Fruit fly (Drosophila melanogaster): ENCODE results near the gene Reph.

The Reph gene

DNA sequence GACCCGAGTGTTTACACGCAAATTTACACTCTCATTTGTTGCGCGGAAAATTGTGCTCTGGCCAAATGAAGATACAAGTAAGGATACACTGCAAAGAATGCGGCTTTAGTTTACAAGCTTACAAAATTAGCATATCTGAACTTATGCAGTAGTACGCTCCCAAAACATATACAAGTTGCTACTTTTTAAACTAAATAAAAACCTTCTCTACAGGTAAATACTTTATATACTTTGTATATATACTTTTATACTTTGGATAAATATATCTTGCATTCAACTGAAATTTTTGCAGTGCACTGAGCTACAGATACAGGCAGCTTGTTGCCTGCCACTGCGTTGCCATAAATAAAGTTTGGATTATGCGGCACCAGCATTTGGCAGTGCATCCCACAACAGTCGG, 44.6 kb downstream of the Reph start:
- no peak for TF ChIP-seq CG42726 (GFP tag; IDR thresholded peaks at IDR 0.05; ENCODE audit: partially characterized antibody)
- TF ChIP-seq sens (GFP tag): peak; percentile 58
- TF ChIP-seq tap (tag; optimal IDR thresholded peaks at IDR 0.05): no peak
- no peak for TF ChIP-seq bab2 (GFP tag; optimal IDR thresholded peaks at IDR 0.05)

DNA sequence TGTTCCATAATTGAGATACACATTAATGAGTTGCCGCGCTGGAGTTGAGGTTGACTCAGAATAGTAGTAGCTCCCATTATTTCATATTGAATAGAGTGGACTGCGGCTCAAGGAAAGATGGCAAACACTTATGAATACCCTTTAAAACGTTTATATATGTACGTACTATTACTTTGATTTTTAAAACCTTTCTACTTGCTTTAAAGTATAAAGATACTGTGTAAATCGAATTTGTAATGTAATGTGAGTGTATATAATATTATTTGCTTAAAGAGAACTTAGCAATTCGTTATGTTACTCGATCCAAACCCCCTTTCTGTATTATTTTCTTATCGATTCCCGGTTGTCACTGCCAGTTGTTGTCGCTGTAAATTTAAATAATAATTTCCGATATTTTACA, 48.0 kb downstream of the Reph start:
- TF ChIP-seq gem (tag; optimal IDR thresholded peaks at IDR 0.05): peak; percentile 75
- TF ChIP-seq fd64A (GFP tag; optimal IDR thresholded peaks at IDR 0.05): no peak
- no peak for TF ChIP-seq pan (optimal IDR thresholded peaks at IDR 0.05)
- TF ChIP-seq pan (GFP tag; optimal IDR thresholded peaks at IDR 0.05 in 1 of 2, IDR thresholded peaks at IDR 0.05 in 1 of 2): peak in 1 of 2 experiments; percentile 15
- no peak for TF ChIP-seq CG12071 (GFP tag; optimal IDR thresholded peaks at IDR 0.05)
- peak; percentile 45 for TF ChIP-seq CG2875 (GFP tag; optimal IDR thresholded peaks at IDR 0.05)
- TF ChIP-seq zfh1 (GFP tag; IDR thresholded peaks at IDR 0.05): 0 out of 3 replicates have a peak, but pooled peaks have one; percentile 42
- TF ChIP-seq Ets65A (GFP tag): no peak
- peak; percentile 63 for TF ChIP-seq Sox102F (GFP tag; optimal IDR thresholded peaks at IDR 0.05)
- peak; percentile 82 for TF ChIP-seq CG10979 (tag; optimal IDR thresholded peaks at IDR 0.05)
- TF ChIP-seq CG4424 (GFP tag; optimal IDR thresholded peaks at IDR 0.05): peak; percentile 53
- TF ChIP-seq B-H2 (GFP tag; optimal IDR thresholded peaks at IDR 0.05): no peak
- peak; percentile 1 for TF ChIP-seq bcd (GFP tag; optimal IDR thresholded peaks at IDR 0.05)
- TF ChIP-seq dmrt11E (tag; optimal IDR thresholded peaks at IDR 0.05): peak; percentile 75
- TF ChIP-seq Trl (optimal IDR thresholded peaks at IDR 0.05): no peak
- no peak for TF ChIP-seq Trl (GFP tag; optimal IDR thresholded peaks at IDR 0.05)
- TF ChIP-seq ATbp (GFP tag; optimal IDR thresholded peaks at IDR 0.05): peak; percentile 43
- TF ChIP-seq ewg (GFP tag; optimal IDR thresholded peaks at IDR 0.05): peak; percentile 10
- no peak for TF ChIP-seq CG34376 (GFP tag; optimal IDR thresholded peaks at IDR 0.05)
- TF ChIP-seq Xrp1 (GFP tag; IDR thresholded peaks at IDR 0.05): peak; percentile 46; the same call in 1 of the 2 replicates
- TF ChIP-seq peb (GFP tag; IDR thresholded peaks at IDR 0.05): 0 out of 2 replicates have a peak, but pooled peaks have one; percentile 31
- no peak for TF ChIP-seq NC2α (GFP tag; optimal IDR thresholded peaks at IDR 0.05)
- TF ChIP-seq toy (GFP tag; IDR thresholded peaks at IDR 0.05): no peak
- peak; percentile 59 for TF ChIP-seq CG17359 (tag; optimal IDR thresholded peaks at IDR 0.05)
- peak; percentile 74 for TF ChIP-seq phol (tag; optimal IDR thresholded peaks at IDR 0.05)
- no peak for TF ChIP-seq CG32532 (GFP tag; IDR thresholded peaks at IDR 0.05)
- TF ChIP-seq Nf-YB (GFP tag; optimal IDR thresholded peaks at IDR 0.05): peak; percentile 37
- peak in 1 of 2 experiments; percentile 22 for TF ChIP-seq chif (GFP tag; optimal IDR thresholded peaks at IDR 0.05)
- TF ChIP-seq CG33557 (GFP tag; optimal IDR thresholded peaks at IDR 0.05): peak; percentile 37
- TF ChIP-seq D19B (GFP tag; optimal IDR thresholded peaks at IDR 0.05): no peak
- TF ChIP-seq Dll (GFP tag; IDR thresholded peaks at IDR 0.05; ENCODE audit: partially characterized antibody): no peak
- no peak for TF ChIP-seq sc (optimal IDR thresholded peaks at IDR 0.05)
- TF ChIP-seq sc (GFP tag; optimal IDR thresholded peaks at IDR 0.05): peak; percentile 24
- TF ChIP-seq Spps (tag; optimal IDR thresholded peaks at IDR 0.05): peak; percentile 27
- TF ChIP-seq CG18262 (tag; optimal IDR thresholded peaks at IDR 0.05): peak; percentile 77
- TF ChIP-seq unpg (GFP tag; optimal IDR thresholded peaks at IDR 0.05): peak; percentile 59
- no peak for TF ChIP-seq cwo (GFP tag; optimal IDR thresholded peaks at IDR 0.05)
- peak; percentile 71 for TF ChIP-seq nmo (GFP tag; optimal IDR thresholded peaks at IDR 0.05)
- TF ChIP-seq Ptx1 (GFP tag; IDR thresholded peaks at IDR 0.05): 0 out of 2 replicates have a peak, but pooled peaks have one; percentile 11
- TF ChIP-seq CG17385 (GFP tag; optimal IDR thresholded peaks at IDR 0.05): peak; percentile 5
- no peak for TF ChIP-seq wdn (GFP tag; IDR thresholded peaks at IDR 0.05)
- TF ChIP-seq PHDP (tag; optimal IDR thresholded peaks at IDR 0.05): peak; percentile 30
- peak; percentile 55 for TF ChIP-seq CG17829 (tag; optimal IDR thresholded peaks at IDR 0.05)
- peak; percentile 60 for TF ChIP-seq trem (tag; optimal IDR thresholded peaks at IDR 0.05)
- no peak for TF ChIP-seq stwl (tag; optimal IDR thresholded peaks at IDR 0.05)
- no peak for TF ChIP-seq repo (GFP tag; optimal IDR thresholded peaks at IDR 0.05)
